Worm (Caenorhabditis elegans) whole organism, mixed stage, embryonic: Measurements from ENCODE around the gene F52E1.14.

ENCODE experiments used
- blmp-1 ChIP-seq: fragments of 150-350 bp; optimal IDR thresholded peaks from 2 replicates; lab custom pipeline; 2014; ENCODE audit warnings: missing biosample characterization, missing genetic modification characterization
- ceh-39 ChIP-seq: fragments of 150-350 bp; optimal IDR thresholded peaks from 2 replicates; lab custom pipeline; 2014; ENCODE audit warnings: missing biosample characterization, missing genetic modification characterization
- elt-3 ChIP-seq: fragments of 150-350 bp; optimal IDR thresholded peaks from 2 replicates; lab custom pipeline; 2014; ENCODE audit warnings: missing biosample characterization, missing genetic modification characterization
- hlh-1 ChIP-seq: fragments of 150-350 bp; optimal IDR thresholded peaks from 2 replicates; lab custom pipeline; 2014; ENCODE audit warnings: missing biosample characterization, missing genetic modification reagents, missing genetic modification characterization
- lin-32 ChIP-seq: fragments of 200-800 bp; sonication (Bioruptor generic); optimal IDR thresholded peaks from 2 replicates; lab custom pipeline; 2018; ENCODE audit warnings: mild to moderate bottlenecking, missing genetic modification characterization, missing compliant biosample characterization
- mep-1 ChIP-seq: fragments of 150-350 bp; optimal IDR thresholded peaks from 2 replicates; lab custom pipeline; 2017; ENCODE audit warnings: missing biosample characterization, missing genetic modification reagents, missing genetic modification characterization, inconsistent platforms
- nhr-76 ChIP-seq: sonication (generic microtip); optimal IDR thresholded peaks from 2 replicates; lab custom pipeline; 2017; ENCODE audit warnings: missing biosample characterization, missing genetic modification characterization
- pha-4 ChIP-seq: fragments of 150-350 bp; optimal IDR thresholded peaks from 2 replicates; lab custom pipeline; 2018; ENCODE audit warnings: missing biosample characterization, missing genetic modification reagents, missing genetic modification characterization
- snpc-4 ChIP-seq: fragments of 150-350 bp; optimal IDR thresholded peaks from 2 replicates; lab custom pipeline; 2014; ENCODE audit warnings: missing biosample characterization, missing genetic modification characterization
- unc-62 ChIP-seq: fragments of 150-350 bp; optimal IDR thresholded peaks from 2 replicates; lab custom pipeline; 2014; ENCODE audit warnings: missing biosample characterization, missing genetic modification reagents, missing genetic modification characterization

ce11 chrV:8410406-8410805 is 26.7 kb downstream of the F52E1.14 start, which contains the start of gene F52E1.2:
- no peak for TF ChIP-seq mep-1
- no peak for TF ChIP-seq pha-4 (tag; lab: Kevin White, UChicago)
- no peak for TF ChIP-seq snpc-4 (tag; lab: Kevin White, UChicago)
- TF ChIP-seq blmp-1 (tag; lab: Kevin White, UChicago): no peak
- TF ChIP-seq nhr-76: no peak
- no peak for TF ChIP-seq lin-32 (GFP tag; lab: Kevin White, UChicago)
- TF ChIP-seq hlh-1 (tag; lab: Kevin White, UChicago): no peak
- TF ChIP-seq ceh-39: no peak
- no peak for TF ChIP-seq unc-62 (GFP tag; lab: Kevin White, UChicago)
- no peak for TF ChIP-seq elt-3 (tag; lab: Kevin White, UChicago)
